Fruit fly (Drosophila melanogaster): Measurements from ENCODE around the gene CG5421.

The CG5421 gene

dm6 chr2L:12467673-12468072, 19.7 kb upstream of the CG5421 start (continued):
- TF ChIP-seq gsb-n (tag; optimal IDR thresholded peaks at IDR 0.05) (no peak), BtbVII (GFP tag; optimal IDR thresholded peaks at IDR 0.05) (peak; percentile 41), Ravus (GFP tag; IDR thresholded peaks at IDR 0.05) (no peak), vfl (GFP tag; optimal IDR thresholded peaks at IDR 0.05) (peak; percentile 33), CG2202 (tag; optimal IDR thresholded peaks at IDR 0.05) (no peak), so (GFP tag; IDR thresholded peaks at IDR 0.05) (0 out of 3 replicates have a peak, but pooled peaks have one; percentile 24), ems (GFP tag; optimal IDR thresholded peaks at IDR 0.05) (no peak), Neu2 (GFP tag; optimal IDR thresholded peaks at IDR 0.05; ENCODE audit: borderline replicate concordance) (no peak), odd (GFP tag; optimal IDR thresholded peaks at IDR 0.05) (no peak), CG9876 (GFP tag; optimal IDR thresholded peaks at IDR 0.05) (no peak), Oaz (GFP tag; IDR thresholded peaks at IDR 0.05) (no peak), CG4854 (GFP tag; optimal IDR thresholded peaks at IDR 0.05) (peak; percentile 38), z (GFP tag; IDR thresholded peaks at IDR 0.05) (no peak), pho (GFP tag; optimal IDR thresholded peaks at IDR 0.05) (peak; percentile 67), CG4282 (GFP tag; optimal IDR thresholded peaks at IDR 0.05) (peak; percentile 66), al (GFP tag; IDR thresholded peaks at IDR 0.05) (peak; percentile 81), dan (GFP tag; IDR thresholded peaks at IDR 0.05) (no peak), sens-2 (GFP tag; IDR thresholded peaks at IDR 0.05) (no peak), CG1832 (GFP tag; optimal IDR thresholded peaks at IDR 0.05) (no peak), cad (GFP tag; optimal IDR thresholded peaks at IDR 0.05) (no peak), CG10959 (GFP tag; IDR thresholded peaks at IDR 0.05) (no peak), dimm (GFP tag; IDR thresholded peaks at IDR 0.05) (no peak), CG6765 (GFP tag; optimal IDR thresholded peaks at IDR 0.05) (no peak), jumu (GFP tag; optimal IDR thresholded peaks at IDR 0.05) (no peak), CG13894 (tag; optimal IDR thresholded peaks at IDR 0.05) (peak; percentile 84), CG17802 (tag; optimal IDR thresholded peaks at IDR 0.05) (no peak), Sin3A (optimal IDR thresholded peaks at IDR 0.05) (no peak), CG12769 (tag; optimal IDR thresholded peaks at IDR 0.05) (peak; percentile 84), Tbp (GFP tag; optimal IDR thresholded peaks at IDR 0.05) (no peak), CG6272 (GFP tag; IDR thresholded peaks at IDR 0.05) (no peak), grn (GFP tag; optimal IDR thresholded peaks at IDR 0.05) (no peak), BEAF-32 (GFP tag; optimal IDR thresholded peaks at IDR 0.05) (no peak), CG11504 (tag; optimal IDR thresholded peaks at IDR 0.05) (peak; percentile 26), sob (GFP tag; IDR thresholded peaks at IDR 0.05) (peak; percentile 59; the same call in 1 of the 2 replicates), zf30C (GFP tag; optimal IDR thresholded peaks at IDR 0.05) (no peak), chm (GFP tag; IDR thresholded peaks at IDR 0.05) (no peak; the same call in 1 of the 2 replicates), lab (GFP tag; optimal IDR thresholded peaks at IDR 0.05) (peak; percentile 85), Mad (GFP tag; optimal IDR thresholded peaks at IDR 0.05) (no peak), pfk (GFP tag; optimal IDR thresholded peaks at IDR 0.05) (no peak), sr (GFP tag; IDR thresholded peaks at IDR 0.05) (no peak), dm (GFP tag; optimal IDR thresholded peaks at IDR 0.05) (peak; percentile 1), trem (tag; optimal IDR thresholded peaks at IDR 0.05) (no peak), her (GFP tag; optimal IDR thresholded peaks at IDR 0.05) (peak; percentile 74), cg (GFP tag; optimal IDR thresholded peaks at IDR 0.05) (no peak), CG12299 (tag; optimal IDR thresholded peaks at IDR 0.05) (peak; percentile 45), vvl (GFP tag; IDR thresholded peaks at IDR 0.05) (peak; percentile 68), sd (tag; optimal IDR thresholded peaks at IDR 0.05) (peak; percentile 70), mld (GFP tag; IDR thresholded peaks at IDR 0.05; ENCODE audit: partially characterized antibody) (no peak), CG12071 (GFP tag; optimal IDR thresholded peaks at IDR 0.05) (peak; percentile 24), CG31224 (GFP tag; IDR thresholded peaks at IDR 0.05) (peak; percentile 70), disco-r (GFP tag; optimal IDR thresholded peaks at IDR 0.05) (no peak), h (optimal IDR thresholded peaks at IDR 0.05) (no peak), fd102C (GFP tag; optimal IDR thresholded peaks at IDR 0.05) (no peak)

All from whole organism, embryonic.